Fruit fly (Drosophila melanogaster) whole organism, adult: ENCODE data around the gene scpr-C.

Source experiments
- CG11617 ChIP-seq: fragments of 200-800 bp; sonication (Bioruptor generic); optimal IDR thresholded peaks from 2 replicates; lab custom pipeline; 2017; ENCODE audit warnings: mild to moderate bottlenecking, missing biosample characterization, missing genetic modification reagents, missing genetic modification characterization
- CG12768 ChIP-seq: fragments of 200-800 bp; sonication (Bioruptor generic); optimal IDR thresholded peaks from 2 replicates; lab custom pipeline; 2017; ENCODE audit warnings: missing biosample characterization, missing genetic modification characterization, mild to moderate bottlenecking, moderate library complexity, missing genetic modification reagents
- CG1620 ChIP-seq: fragments of 200-800 bp; sonication (Bioruptor generic); optimal IDR thresholded peaks from 2 replicates; lab custom pipeline; 2016; ENCODE audit warnings: missing biosample characterization, missing genetic modification characterization
- CG5204 ChIP-seq: fragments of 200-800 bp; sonication (Bioruptor generic); optimal IDR thresholded peaks from 2 replicates; lab custom pipeline; 2016; ENCODE audit warnings: missing biosample characterization, missing genetic modification characterization
- CG7101 ChIP-seq: fragments of 200-800 bp; sonication (Bioruptor generic); optimal IDR thresholded peaks from 2 replicates; lab custom pipeline; 2018; ENCODE audit warnings: missing biosample characterization, mild to moderate bottlenecking, missing genetic modification characterization, moderate library complexity
- Clk ChIP-seq: fragments of 200-800 bp; sonication (Bioruptor generic); optimal IDR thresholded peaks from 2 replicates; lab custom pipeline; 2017; ENCODE audit warnings: missing biosample characterization, missing genetic modification characterization
- Crg-1 ChIP-seq: fragments of 200-800 bp; sonication (Bioruptor generic); optimal IDR thresholded peaks from 2 replicates; lab custom pipeline; 2016; ENCODE audit warnings: missing biosample characterization, missing genetic modification characterization
- Hr96 ChIP-seq: fragments of 200-800 bp; sonication (Bioruptor generic); optimal IDR thresholded peaks from 2 replicates; lab custom pipeline; 2016; ENCODE audit warnings: missing biosample characterization, missing genetic modification characterization
- kay ChIP-seq: fragments of 200-800 bp; sonication (Bioruptor generic); peaks from one replicate; lab custom pipeline; 2016; ENCODE audit warnings: missing biosample characterization, missing genetic modification characterization, borderline replicate concordance
- pad ChIP-seq: fragments of 200-800 bp; sonication (Bioruptor generic); optimal IDR thresholded peaks from 3 replicates; lab custom pipeline; 2017; ENCODE audit warnings: missing biosample characterization, missing genetic modification characterization, mild to moderate bottlenecking, moderate library complexity, missing genetic modification reagents
- tj ChIP-seq: fragments of 200-800 bp; sonication (Bioruptor generic); optimal IDR thresholded peaks from 3 replicates; lab custom pipeline; 2017; ENCODE audit warnings: missing biosample characterization, mild to moderate bottlenecking, missing genetic modification characterization, moderate library complexity

- TF ChIP-seq Crg-1 (GFP tag; lab: Kevin White, UChicago): no peak
- TF ChIP-seq tj (GFP tag; lab: Kevin White, UChicago): no peak
- TF ChIP-seq pad (GFP tag; lab: Kevin White, UChicago): no peak
- no peak for TF ChIP-seq CG7101 (tag; lab: Kevin White, UChicago)
- no peak for TF ChIP-seq CG5204
- no peak for TF ChIP-seq CG1620 (GFP tag; lab: Kevin White, UChicago)
- TF ChIP-seq CG11617 (GFP tag; lab: Kevin White, UChicago): no peak
- no peak for TF ChIP-seq Clk
- TF ChIP-seq kay (GFP tag; lab: Kevin White, UChicago): no peak
- no peak for TF ChIP-seq CG12768 (GFP tag; lab: Kevin White, UChicago)
- no peak for TF ChIP-seq Hr96
Measured at dm6 chr3R:11253768-11254167, 28.4 kb downstream of the scpr-C start.
